Worm (Caenorhabditis elegans) whole organism, young adult: ENCODE results near the gene C14C10.2.
A peak's percentile ranks its signal among the peaks of the same experiment; 100 is the strongest.

ENCODE experiments used
- B0035.1 ChIP-seq: sonication (generic microtip); optimal IDR thresholded peaks from 2 replicates; lab custom pipeline; 2016; ENCODE audit warnings: missing genetic modification characterization, mild to moderate bottlenecking, missing compliant biosample characterization, missing genotype, missing genetic modification reagents
- F49E8.2 ChIP-seq: sonication (generic microtip); optimal IDR thresholded peaks from 3 replicates; lab custom pipeline; 2017; ENCODE audit warnings: missing genetic modification characterization, mild to moderate bottlenecking, missing compliant biosample characterization, antibody characterized with exemption, moderate library complexity; ENCODE audit not compliant: insufficient read depth
- F57C9.4 ChIP-seq: sonication (generic microtip); optimal IDR thresholded peaks from 2 replicates; lab custom pipeline; 2017; ENCODE audit warnings: mild to moderate bottlenecking, missing genetic modification characterization, missing compliant biosample characterization
- K11D2.4 ChIP-seq: fragments of 200-800 bp; sonication (Bioruptor generic); IDR thresholded peaks from 2 replicates; pipeline ENCODE4 v1.3.6; 2022; ENCODE audit warnings: missing genetic modification reagents, missing genetic modification characterization, missing compliant biosample characterization
- K12H6.12 ChIP-seq: fragments of 200-800 bp; sonication (Bioruptor generic); optimal IDR thresholded peaks from 2 replicates; lab custom pipeline; 2018; ENCODE audit warnings: mild to moderate bottlenecking, missing genetic modification characterization, missing compliant biosample characterization
- Y56A3A.18 ChIP-seq: fragments of 200-800 bp; sonication (Bioruptor generic); IDR thresholded peaks from 2 replicates; pipeline ENCODE4 v1.3.6; 2022; ENCODE audit warnings: missing genetic modification reagents, missing genetic modification characterization, missing compliant biosample characterization
- Y79H2A.3 ChIP-seq: fragments of 200-800 bp; sonication (Bioruptor generic); conservative IDR thresholded peaks from 2 replicates; pipeline ENCODE4 v1.3.6; 2022; ENCODE audit warnings: missing genetic modification reagents, missing genetic modification characterization, missing compliant biosample characterization
- akir-1 ChIP-seq: fragments of 200-800 bp; sonication (Bioruptor generic); optimal IDR thresholded peaks from 2 replicates; lab custom pipeline; 2018; ENCODE audit warnings: mild to moderate bottlenecking, missing genetic modification characterization, moderate library complexity, missing compliant biosample characterization
- ama-1 ChIP-seq, 3 experiments: fragments of 150-350 bp in 1 of 3; sonication (generic microtip) in 2 of 3; optimal IDR thresholded peaks; 2 replicates each; lab custom pipeline; 2014 to 2018; ENCODE audit warnings: missing biosample characterization in 2 of 3, missing genetic modification characterization in 2 of 3, missing genetic modification reagents in 2 of 3
- attf-5 ChIP-seq: fragments of 200-800 bp; sonication (Bioruptor generic); optimal IDR thresholded peaks from 2 replicates; lab custom pipeline; 2018; ENCODE audit warnings: mild to moderate bottlenecking, missing genetic modification characterization, missing compliant biosample characterization
- bed-2 ChIP-seq: fragments of 200-800 bp; sonication (Bioruptor generic); IDR thresholded peaks from 2 replicates; pipeline ENCODE4 v1.3.6; 2022; ENCODE audit warnings: missing genetic modification reagents, missing genetic modification characterization, missing compliant biosample characterization
- ccch-3 ChIP-seq: fragments of 200-800 bp; sonication (Bioruptor generic); optimal IDR thresholded peaks from 2 replicates; lab custom pipeline; 2018; ENCODE audit warnings: mild to moderate bottlenecking, missing genetic modification characterization, missing compliant biosample characterization
- ceh-79 ChIP-seq: sonication (generic microtip); optimal IDR thresholded peaks from 2 replicates; lab custom pipeline; 2017; ENCODE audit warnings: mild to moderate bottlenecking, missing genetic modification characterization, missing compliant biosample characterization
- chd-7 ChIP-seq: sonication (generic microtip); optimal IDR thresholded peaks from 2 replicates; lab custom pipeline; 2016; ENCODE audit warnings: mild to moderate bottlenecking, missing genetic modification characterization, moderate library complexity, missing compliant biosample characterization
- dox-1 ChIP-seq: fragments of 200-800 bp; sonication (Bioruptor generic); IDR thresholded peaks from 2 replicates; pipeline ENCODE4 v1.3.6; 2022; ENCODE audit warnings: missing genetic modification reagents, missing genetic modification characterization, missing compliant biosample characterization
- dpff-1 ChIP-seq: sonication (generic microtip); optimal IDR thresholded peaks from 2 replicates; lab custom pipeline; 2017; ENCODE audit warnings: mild to moderate bottlenecking, missing genetic modification characterization, missing compliant biosample characterization
- egl-44 ChIP-seq: fragments of 200-800 bp; sonication (Bioruptor generic); IDR thresholded peaks from 2 replicates; pipeline ENCODE4 v1.3.6; 2022; ENCODE audit warnings: missing genetic modification reagents, missing genetic modification characterization, missing compliant biosample characterization
- ekl-4 ChIP-seq: fragments of 200-800 bp; sonication (Bioruptor generic); IDR thresholded peaks from 2 replicates; pipeline ENCODE4 v1.3.6; 2022; ENCODE audit warnings: missing genetic modification reagents, missing genetic modification characterization, missing compliant biosample characterization
- hsf-1 ChIP-seq: fragments of 200-800 bp; sonication (Bioruptor generic); IDR thresholded peaks from 2 replicates; pipeline ENCODE4 v1.3.6; 2022; ENCODE audit warnings: missing genetic modification reagents, missing genetic modification characterization, missing compliant biosample characterization
- lag-1 ChIP-seq: fragments of 200-800 bp; sonication (Bioruptor generic); IDR thresholded peaks from 2 replicates; pipeline ENCODE4 v1.3.6; 2022; ENCODE audit warnings: missing genetic modification reagents, missing genetic modification characterization, missing compliant biosample characterization
- let-607 ChIP-seq, 2 experiments: fragments of 200-800 bp in 1 of 2; sonication (Bioruptor generic) in 1 of 2; sonication (generic microtip) in 1 of 2; optimal IDR thresholded peaks; 2 replicates each; lab custom pipeline; 2016 to 2018; ENCODE audit warnings: mild to moderate bottlenecking in 2 of 2, missing compliant biosample characterization in 2 of 2, missing genetic modification characterization in 2 of 2, moderate library complexity in 2 of 2, missing genotype in 1 of 2
- lin-26 ChIP-seq: fragments of 200-800 bp; sonication (Bioruptor generic); IDR thresholded peaks from 2 replicates; pipeline ENCODE4 v1.3.6; 2022; ENCODE audit warnings: missing genetic modification reagents, missing genetic modification characterization, missing compliant biosample characterization
- madf-10 ChIP-seq: sonication (generic microtip); optimal IDR thresholded peaks from 2 replicates; lab custom pipeline; 2016; ENCODE audit warnings: mild to moderate bottlenecking, missing genetic modification characterization, missing compliant biosample characterization
- nfya-2 ChIP-seq: fragments of 200-800 bp; sonication (Bioruptor generic); IDR thresholded peaks from 2 replicates; pipeline ENCODE4 v1.3.6; 2022; ENCODE audit warnings: missing genetic modification reagents, missing genetic modification characterization, missing compliant biosample characterization
- snpc-4 ChIP-seq, 5 experiments: fragments of 150-350 bp in 1 of 5; sonication (generic microtip) in 4 of 5; optimal IDR thresholded peaks; 2 replicates each; lab custom pipeline; 2014 to 2018; ENCODE audit warnings: missing genetic modification characterization in 5 of 5, missing biosample characterization in 3 of 5, antibody characterized with exemption in 2 of 5, mild to moderate bottlenecking in 2 of 5, missing compliant biosample characterization in 2 of 5, missing genotype in 2 of 5, moderate library complexity in 2 of 5, missing genetic modification reagents in 1 of 5
- sptf-2 ChIP-seq: fragments of 200-800 bp; sonication (Bioruptor generic); optimal IDR thresholded peaks from 2 replicates; lab custom pipeline; 2018; ENCODE audit warnings: mild to moderate bottlenecking, missing genetic modification characterization, missing compliant biosample characterization
- unc-130 ChIP-seq: sonication (generic microtip); optimal IDR thresholded peaks from 2 replicates; lab custom pipeline; 2016; ENCODE audit warnings: missing genetic modification reagents, missing genetic modification characterization, missing compliant biosample characterization
- ztf-25 ChIP-seq: fragments of 200-800 bp; sonication (Bioruptor generic); IDR thresholded peaks from 2 replicates; pipeline ENCODE4 v1.3.6; 2022; ENCODE audit warnings: missing genetic modification reagents, missing genetic modification characterization, missing compliant biosample characterization
- ztf-3 ChIP-seq: fragments of 200-800 bp; sonication (Bioruptor generic); optimal IDR thresholded peaks from 2 replicates; lab custom pipeline; 2018; ENCODE audit warnings: mild to moderate bottlenecking, missing genetic modification characterization, missing compliant biosample characterization
- ztf-6 ChIP-seq: fragments of 200-800 bp; sonication (Bioruptor generic); IDR thresholded peaks from 2 replicates; pipeline ENCODE4 v1.3.6; 2022; ENCODE audit warnings: missing genetic modification reagents, missing genetic modification characterization, missing compliant biosample characterization

C14C10.2 gene

ce11 chrV:12596196-12596595 is 3.9 kb upstream of the C14C10.2 start, which contains the start of gene mma-1:
TSS of gene mma-1 (minus strand) at chrV:12596296.
- TF ChIP-seq attf-5 (GFP tag; lab: Kevin White, UChicago): no peak
- 0 out of 2 replicates have a peak, but pooled peaks have one; percentile 27 for TF ChIP-seq hsf-1 (GFP tag; lab: Robert Waterston, UW)

ce11 chrV:12590601-12591000 is 1.7 kb downstream of the C14C10.2 start, which contains the start of gene ttr-43:
TSS of gene ttr-43 (minus strand) at chrV:12590701.
- no peak for TF ChIP-seq F57C9.4 (tag; lab: Kevin White, UChicago)

- TF ChIP-seq Y79H2A.3 (GFP tag; lab: Robert Waterston, UW) (no peak), attf-5 (GFP tag; lab: Kevin White, UChicago) (no peak), snpc-4 (GFP tag; optimal IDR thresholded peaks at IDR 0.05; lab: Kevin White, UChicago) (no peak), snpc-4 (tag; optimal IDR thresholded peaks at IDR 0.05; lab: Kevin White, UChicago) (no peak), egl-44 (GFP tag; lab: Robert Waterston, UW) (no peak), lin-26 (GFP tag; lab: Robert Waterston, UW) (no peak), lag-1 (GFP tag; lab: Robert Waterston, UW) (no peak), ekl-4 (GFP tag; lab: Robert Waterston, UW) (no peak), akir-1 (GFP tag; lab: Kevin White, UChicago) (no peak), Y56A3A.18 (GFP tag; lab: Robert Waterston, UW) (no peak), ama-1 (optimal IDR thresholded peaks at IDR 0.05; lab: Kevin White, UChicago) (no peak), ama-1 (GFP tag; optimal IDR thresholded peaks at IDR 0.05; lab: Kevin White, UChicago) (no peak)
Measured at ce11 chrV:12588030-12588429, 4.2 kb downstream of the C14C10.2 start, which contains the start of gene C14C10.1. TSS of gene C14C10.1 (plus strand) at chrV:12588330.

DNA sequence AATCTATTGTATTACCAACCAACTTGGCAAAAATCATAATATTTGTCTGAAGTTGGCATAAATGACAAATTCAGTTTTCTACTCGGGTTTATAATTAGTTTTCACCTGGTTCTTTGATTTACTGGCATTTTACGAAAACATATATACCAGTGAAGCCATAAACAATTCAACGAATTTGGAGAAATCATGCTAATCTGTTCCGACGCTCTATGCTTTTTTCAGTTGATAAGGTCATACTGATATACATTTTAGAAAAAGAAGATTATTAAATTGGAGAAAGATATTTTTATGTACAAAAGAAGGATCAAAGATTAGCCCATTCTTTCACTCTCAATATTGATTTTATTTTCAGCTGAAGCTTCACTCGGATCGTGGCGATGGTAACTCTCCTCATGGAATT is 5.5 kb downstream of the C14C10.2 start:
- TF ChIP-seq madf-10 (tag; lab: Kevin White, UChicago) (no peak), bed-2 (no peak), ztf-6 (GFP tag; lab: Robert Waterston, UW) (no peak), unc-130 (GFP tag; lab: Kevin White, UChicago) (no peak), ztf-3 (GFP tag; lab: Kevin White, UChicago) (no peak), Y79H2A.3 (GFP tag; lab: Robert Waterston, UW) (no peak), dox-1 (GFP tag; lab: Robert Waterston, UW) (no peak)

DNA sequence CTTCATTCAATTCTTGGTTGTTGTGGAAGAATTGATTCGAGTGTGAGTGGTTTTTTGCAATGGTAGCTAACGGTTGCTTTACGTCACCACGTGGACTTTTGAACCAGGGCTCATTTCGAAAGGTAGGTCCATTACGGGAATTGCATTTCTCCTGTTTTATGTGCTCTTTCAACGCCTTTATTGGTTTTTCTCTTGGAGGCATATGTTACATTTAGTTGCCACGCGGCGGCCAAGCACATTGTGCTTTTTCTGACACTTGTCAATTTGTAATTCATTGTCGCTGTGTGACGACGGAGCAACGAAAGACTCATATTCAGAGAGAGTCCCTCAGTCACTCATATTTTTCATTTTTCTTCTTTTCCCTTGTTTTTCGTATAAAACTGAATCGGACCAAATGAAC is 7.5 kb downstream of the C14C10.2 start:
- TF ChIP-seq let-607 (tag; optimal IDR thresholded peaks at IDR 0.05; lab: Kevin White, UChicago) (no peak), ceh-79 (tag; lab: Kevin White, UChicago) (no peak), ztf-25 (GFP tag; lab: Robert Waterston, UW) (no peak), bed-2 (no peak), chd-7 (tag; lab: Kevin White, UChicago) (no peak), K12H6.12 (tag; lab: Kevin White, UChicago) (no peak), F49E8.2 (no peak), dpff-1 (no peak), sptf-2 (GFP tag; lab: Kevin White, UChicago) (no peak), B0035.1 (tag; lab: Kevin White, UChicago) (no peak), K11D2.4 (no peak), nfya-2 (no peak), ccch-3 (GFP tag; lab: Kevin White, UChicago) (no peak)
